Worm (Caenorhabditis elegans) whole organism, early embryonic: Measurements from ENCODE around the gene abce-1.

Source experiments
- B0310.2 ChIP-seq: sonication (generic microtip); optimal IDR thresholded peaks from 2 replicates; lab custom pipeline; 2016; ENCODE audit warnings: mild to moderate bottlenecking, missing genetic modification characterization, missing compliant biosample characterization
- F13C5.2 ChIP-seq: sonication (generic microtip); optimal IDR thresholded peaks from 2 replicates; lab custom pipeline; 2017; ENCODE audit warnings: mild to moderate bottlenecking, missing genetic modification characterization, inconsistent platforms, missing compliant biosample characterization
- ama-1 ChIP-seq: fragments of 150-350 bp; optimal IDR thresholded peaks from 2 replicates; lab custom pipeline; 2014
- ceh-36 ChIP-seq: sonication (generic microtip); optimal IDR thresholded peaks from 2 replicates; lab custom pipeline; 2016; ENCODE audit warnings: missing genetic modification characterization, inconsistent platforms, missing compliant biosample characterization
- hmbx-1 ChIP-seq: sonication (generic microtip); optimal IDR thresholded peaks from 2 replicates; lab custom pipeline; 2016; ENCODE audit warnings: mild to moderate bottlenecking, missing genetic modification characterization, missing compliant biosample characterization
- hnd-1 ChIP-seq: sonication (generic microtip); optimal IDR thresholded peaks from 2 replicates; lab custom pipeline; 2016; ENCODE audit warnings: missing genetic modification characterization, missing compliant biosample characterization
- scrt-1 ChIP-seq: fragments of 200-800 bp; sonication (Bioruptor generic); IDR thresholded peaks from 2 replicates; pipeline ENCODE4 v1.3.6; 2022; ENCODE audit warnings: missing genetic modification characterization, missing compliant biosample characterization
- tbx-37 ChIP-seq: fragments of 200-800 bp; sonication (Bioruptor generic); conservative IDR thresholded peaks from 2 replicates; pipeline ENCODE4 v1.3.6; 2022; ENCODE audit warnings: missing genetic modification reagents, missing genetic modification characterization, missing compliant biosample characterization

ce11 chrIII:13107307-13107706 is 46.3 kb upstream of the abce-1 start, which contains the start of gene dhhc-8:
- no peak for TF ChIP-seq tbx-37 (GFP tag; lab: Robert Waterston, UW)
- TF ChIP-seq B0310.2 (tag; lab: Kevin White, UChicago): no peak
- TF ChIP-seq F13C5.2 (tag; lab: Kevin White, UChicago): no peak
- no peak for TF ChIP-seq ceh-36 (tag; lab: Kevin White, UChicago)
- no peak for TF ChIP-seq ama-1
- TF ChIP-seq hmbx-1: no peak
- TF ChIP-seq hnd-1 (tag; lab: Kevin White, UChicago): no peak
- TF ChIP-seq scrt-1 (GFP tag; lab: Robert Waterston, UW): no peak
